Fruit fly (Drosophila melanogaster) whole organism, embryonic: ENCODE measurements around the gene CG12147.

ENCODE experiments used
- Bteb2 ChIP-seq: fragments of 200-800 bp; sonication (Bioruptor generic); optimal IDR thresholded peaks from 2 replicates; lab custom pipeline; 2016; ENCODE audit warnings: missing biosample characterization, missing genetic modification characterization
- CG11085 ChIP-seq: fragments of 200-800 bp; sonication (Bioruptor generic); IDR thresholded peaks from 2 replicates; pipeline ENCODE4 v1.3.6; 2022; ENCODE audit warnings: missing biosample characterization, missing genetic modification characterization
- CG11504 ChIP-seq: fragments of 200-800 bp; sonication (Bioruptor generic); optimal IDR thresholded peaks from 3 replicates; lab custom pipeline; 2019; ENCODE audit warnings: missing biosample characterization, mild to moderate bottlenecking, missing genetic modification characterization, moderate library complexity
- CG11560 ChIP-seq: fragments of 200-800 bp; sonication (Bioruptor generic); IDR thresholded peaks from 3 replicates; pipeline ENCODE4 v1.3.6; 2022; ENCODE audit warnings: missing biosample characterization, missing genetic modification characterization
- CG12219 ChIP-seq: fragments of 200-800 bp; sonication (Bioruptor generic); optimal IDR thresholded peaks from 3 replicates; lab custom pipeline; 2018; ENCODE audit warnings: missing biosample characterization, mild to moderate bottlenecking, missing genetic modification characterization
- CG12659 ChIP-seq: fragments of 200-800 bp; sonication (Bioruptor generic); optimal IDR thresholded peaks from 3 replicates; lab custom pipeline; 2017; ENCODE audit warnings: mild to moderate bottlenecking, missing biosample characterization, missing genetic modification reagents, missing genetic modification characterization
- CG12769 ChIP-seq: fragments of 200-800 bp; sonication (Bioruptor generic); optimal IDR thresholded peaks from 2 replicates; lab custom pipeline; 2019; ENCODE audit warnings: missing biosample characterization, mild to moderate bottlenecking, missing genetic modification characterization, moderate library complexity
- CG13624 ChIP-seq: fragments of 200-800 bp; sonication (Bioruptor generic); optimal IDR thresholded peaks from 2 replicates; lab custom pipeline; 2016; ENCODE audit warnings: missing biosample characterization, missing genetic modification characterization
- CG14014 ChIP-seq: fragments of 200-800 bp; sonication (Bioruptor generic); IDR thresholded peaks from 2 replicates; pipeline ENCODE4 v1.3.6; 2022; ENCODE audit warnings: missing biosample characterization, missing genetic modification characterization
- CG17802 ChIP-seq: fragments of 200-800 bp; sonication (Bioruptor generic); optimal IDR thresholded peaks from 2 replicates; lab custom pipeline; 2018; ENCODE audit warnings: missing biosample characterization, mild to moderate bottlenecking, missing genetic modification characterization, moderate library complexity
- CG18476 ChIP-seq: fragments of 200-800 bp; sonication (Bioruptor generic); optimal IDR thresholded peaks from 2 replicates; lab custom pipeline; 2016; ENCODE audit warnings: missing biosample characterization, mild to moderate bottlenecking, missing genetic modification characterization
- CG18599 ChIP-seq: fragments of 200-800 bp; sonication (Bioruptor generic); optimal IDR thresholded peaks from 3 replicates; lab custom pipeline; 2017; ENCODE audit warnings: missing biosample characterization, missing genetic modification characterization, mild to moderate bottlenecking, moderate library complexity, missing genetic modification reagents
- CG31224 ChIP-seq: fragments of 200-800 bp; sonication (Bioruptor generic); IDR thresholded peaks from 2 replicates; pipeline ENCODE4 v1.3.6; 2022; ENCODE audit warnings: missing biosample characterization, missing genetic modification characterization
- CG32772 ChIP-seq: fragments of 200-800 bp; sonication (Bioruptor generic); IDR thresholded peaks from 2 replicates; pipeline ENCODE4 v1.3.6; 2022; ENCODE audit warnings: missing biosample characterization, missing genetic modification characterization
- CG33557 ChIP-seq: fragments of 200-800 bp; sonication (Bioruptor generic); optimal IDR thresholded peaks from 2 replicates; lab custom pipeline; 2019; ENCODE audit warnings: missing biosample characterization, mild to moderate bottlenecking, missing genetic modification characterization, moderate library complexity
- CG3838 ChIP-seq: fragments of 200-800 bp; sonication (Bioruptor generic); optimal IDR thresholded peaks from 3 replicates; lab custom pipeline; 2016; ENCODE audit warnings: missing biosample characterization, missing genetic modification characterization
- CG3847 ChIP-seq: fragments of 200-800 bp; sonication (Bioruptor generic); IDR thresholded peaks from 2 replicates; pipeline ENCODE4 v1.3.6; 2022; ENCODE audit warnings: missing biosample characterization, missing genetic modification characterization
- CG4854 ChIP-seq: fragments of 200-800 bp; sonication (Bioruptor generic); optimal IDR thresholded peaks from 2 replicates; lab custom pipeline; 2016; ENCODE audit warnings: missing biosample characterization, missing genetic modification characterization, inconsistent platforms
- CG6175 ChIP-seq: fragments of 200-800 bp; sonication (Bioruptor generic); IDR thresholded peaks from 3 replicates; pipeline ENCODE4 v1.3.6; 2022; ENCODE audit warnings: missing biosample characterization, missing genetic modification characterization
- CG7745 ChIP-seq: fragments of 200-800 bp; sonication (Bioruptor generic); optimal IDR thresholded peaks from 2 replicates; lab custom pipeline; 2018; ENCODE audit warnings: missing biosample characterization, mild to moderate bottlenecking, missing genetic modification characterization, moderate library complexity
- CG7786 ChIP-seq: fragments of 200-800 bp; sonication (Bioruptor generic); optimal IDR thresholded peaks from 2 replicates; lab custom pipeline; 2016; ENCODE audit warnings: missing biosample characterization, missing genetic modification characterization
- CTCF ChIP-seq: fragments of 200-800 bp; sonication (Bioruptor generic); optimal IDR thresholded peaks from 2 replicates; lab custom pipeline; 2017; ENCODE audit warnings: missing biosample characterization, mild to moderate bottlenecking, missing genetic modification characterization, moderate library complexity
- CkIIα-i1 ChIP-seq: fragments of 200-800 bp; sonication (Bioruptor generic); IDR thresholded peaks from 2 replicates; pipeline ENCODE4 v1.3.6; 2022; ENCODE audit warnings: missing biosample characterization, missing genetic modification characterization
- HLHmδ ChIP-seq: fragments of 200-800 bp; sonication (Bioruptor generic); optimal IDR thresholded peaks from 2 replicates; lab custom pipeline; 2018; ENCODE audit warnings: missing biosample characterization, mild to moderate bottlenecking, missing genetic modification characterization, moderate library complexity
- Hand ChIP-seq: fragments of 200-800 bp; sonication (Bioruptor generic); optimal IDR thresholded peaks from 2 replicates; lab custom pipeline; 2017; ENCODE audit warnings: mild to moderate bottlenecking, missing biosample characterization, missing genetic modification reagents, missing genetic modification characterization
- HmgZ ChIP-seq: fragments of 200-800 bp; sonication (Bioruptor generic); optimal IDR thresholded peaks from 2 replicates; lab custom pipeline; 2018; ENCODE audit warnings: missing biosample characterization, mild to moderate bottlenecking, missing genetic modification characterization
- Med ChIP-seq: fragments of 200-800 bp; sonication (Bioruptor generic); peaks from one replicate; lab custom pipeline; 2016; ENCODE audit warnings: missing biosample characterization, missing genetic modification characterization, mild to moderate bottlenecking, inconsistent platforms, moderate library complexity
- NK7.1 ChIP-seq: fragments of 200-800 bp; sonication (Bioruptor generic); optimal IDR thresholded peaks from 3 replicates; lab custom pipeline; 2016; ENCODE audit warnings: missing biosample characterization, missing genetic modification characterization
- Pdp1 ChIP-seq, 2 experiments: fragments of 200-800 bp; sonication (Bioruptor generic); optimal IDR thresholded peaks; 3 replicates each; lab custom pipeline; 2016; ENCODE audit warnings: missing biosample characterization in 2 of 2, missing genetic modification characterization in 2 of 2, mild to moderate bottlenecking in 1 of 2, moderate library complexity in 1 of 2
- Ptx1 ChIP-seq: fragments of 200-800 bp; sonication (Bioruptor generic); IDR thresholded peaks from 2 replicates; pipeline ENCODE4 v1.3.6; 2022; ENCODE audit warnings: missing biosample characterization, missing genetic modification characterization
- Sry-β ChIP-seq: fragments of 200-800 bp; sonication (Bioruptor generic); optimal IDR thresholded peaks from 2 replicates; lab custom pipeline; 2018; ENCODE audit warnings: missing biosample characterization, mild to moderate bottlenecking, missing genetic modification characterization, moderate library complexity
- ab ChIP-seq: fragments of 200-800 bp; sonication (Bioruptor generic); optimal IDR thresholded peaks from 2 replicates; lab custom pipeline; 2016; ENCODE audit warnings: missing biosample characterization, missing genetic modification characterization
- bcd ChIP-seq: fragments of 200-800 bp; sonication (Bioruptor generic); optimal IDR thresholded peaks from 2 replicates; lab custom pipeline; 2017; ENCODE audit warnings: missing biosample characterization, mild to moderate bottlenecking, missing genetic modification characterization
- bigmax ChIP-seq: fragments of 200-800 bp; sonication (Bioruptor generic); optimal IDR thresholded peaks from 2 replicates; lab custom pipeline; 2018; ENCODE audit warnings: missing biosample characterization, mild to moderate bottlenecking, missing genetic modification characterization
- cad ChIP-seq: fragments of >200 bp; optimal IDR thresholded peaks from 2 replicates; lab custom pipeline; 2017; ENCODE audit warnings: missing biosample characterization, missing genetic modification characterization
- chn ChIP-seq: fragments of 200-800 bp; sonication (Bioruptor generic); optimal IDR thresholded peaks from 2 replicates; lab custom pipeline; 2016; ENCODE audit warnings: missing biosample characterization, missing genetic modification characterization
- dmrt11E ChIP-seq: fragments of 200-800 bp; sonication (Bioruptor generic); optimal IDR thresholded peaks from 3 replicates; lab custom pipeline; 2018; ENCODE audit warnings: missing biosample characterization, mild to moderate bottlenecking, missing genetic modification characterization, moderate library complexity
- ems ChIP-seq: fragments of 200-800 bp; sonication (Bioruptor generic); optimal IDR thresholded peaks from 3 replicates; lab custom pipeline; 2016; ENCODE audit warnings: missing biosample characterization, missing genetic modification characterization
- fd102C ChIP-seq: fragments of 200-800 bp; sonication (Bioruptor generic); optimal IDR thresholded peaks from 2 replicates; lab custom pipeline; 2018; ENCODE audit warnings: missing biosample characterization, mild to moderate bottlenecking, missing genetic modification characterization, moderate library complexity
- hkb ChIP-seq, 2 experiments: fragments of 200-800 bp in 1 of 2; fragments of >200 bp in 1 of 2; sonication (Bioruptor generic) in 1 of 2; IDR thresholded peaks in 1 of 2; optimal IDR thresholded peaks in 1 of 2; 2 replicates each; pipeline versions ENCODE4 v1.3.6 to Lab custom; 2017 to 2022; ENCODE audit warnings: missing biosample characterization in 1 of 2, missing genetic modification characterization in 1 of 2
- p53 ChIP-seq: fragments of 200-800 bp; sonication (Bioruptor generic); optimal IDR thresholded peaks from 2 replicates; lab custom pipeline; 2016; ENCODE audit warnings: missing biosample characterization, missing genetic modification characterization
- peb ChIP-seq: fragments of 200-800 bp; sonication (Bioruptor generic); IDR thresholded peaks from 2 replicates; pipeline ENCODE4 v1.3.6; 2022; ENCODE audit warnings: missing biosample characterization, missing genetic modification characterization
- ro ChIP-seq: fragments of 200-800 bp; sonication (Bioruptor generic); IDR thresholded peaks from 2 replicates; pipeline ENCODE4 v1.3.6; 2022; ENCODE audit warnings: missing biosample characterization, missing genetic modification characterization
- sd ChIP-seq: fragments of 200-800 bp; sonication (Bioruptor generic); optimal IDR thresholded peaks from 3 replicates; lab custom pipeline; 2018; ENCODE audit warnings: missing biosample characterization, mild to moderate bottlenecking, missing genetic modification characterization, moderate library complexity
- seq ChIP-seq: fragments of 200-800 bp; sonication (Bioruptor generic); IDR thresholded peaks from 2 replicates; pipeline ENCODE4 v1.3.6; 2022; ENCODE audit warnings: missing biosample characterization, missing genetic modification characterization
- sim ChIP-seq: fragments of 200-800 bp; sonication (Bioruptor generic); IDR thresholded peaks from 2 replicates; pipeline ENCODE4 v1.3.6; 2022; ENCODE audit warnings: missing biosample characterization, missing genetic modification characterization
- tgo ChIP-seq: fragments of 200-800 bp; sonication (Bioruptor generic); IDR thresholded peaks from 3 replicates; pipeline ENCODE4 v1.3.6; 2022; ENCODE audit warnings: missing biosample characterization, missing genetic modification characterization
- tna ChIP-seq: fragments of 200-800 bp; sonication (Bioruptor generic); IDR thresholded peaks from 2 replicates; pipeline ENCODE4 v1.3.6; 2022; ENCODE audit warnings: missing biosample characterization, missing genetic modification characterization; ENCODE audit not compliant: partially characterized antibody
- toy ChIP-seq: fragments of 200-800 bp; sonication (Bioruptor generic); IDR thresholded peaks from 2 replicates; pipeline ENCODE4 v1.3.6; 2022; ENCODE audit warnings: missing biosample characterization, missing genetic modification characterization
- z ChIP-seq: fragments of 200-800 bp; sonication (Bioruptor generic); IDR thresholded peaks from 3 replicates; pipeline ENCODE4 v1.3.6; 2022; ENCODE audit warnings: missing biosample characterization, missing genetic modification characterization
- zf30C ChIP-seq: fragments of 200-800 bp; sonication (Bioruptor generic); optimal IDR thresholded peaks from 3 replicates; lab custom pipeline; 2018; ENCODE audit warnings: missing biosample characterization, mild to moderate bottlenecking, missing genetic modification characterization

CG12147 gene

dm6 chr3R:5463199-5463949 lies 36.3 kb upstream of the CG12147 start (continued):
- peak; percentile 76 for TF ChIP-seq sd (tag; lab: Kevin White, UChicago)
- TF ChIP-seq CG17802 (tag; lab: Kevin White, UChicago): no peak
- no peak for TF ChIP-seq tgo (GFP tag; lab: Robert Waterston, UW)
- no peak for TF ChIP-seq CG12219 (GFP tag; lab: Kevin White, UChicago)
- TF ChIP-seq CG7786 (GFP tag; lab: Kevin White, UChicago): no peak
- no peak for TF ChIP-seq CG4854
- TF ChIP-seq fd102C: no peak
- no peak for TF ChIP-seq CG11560 (tag; lab: Robert Waterston, UW)
- no peak for TF ChIP-seq CG11504
- TF ChIP-seq CG3838 (GFP tag; lab: Kevin White, UChicago): no peak
- TF ChIP-seq CG12769 (tag; lab: Kevin White, UChicago): peak; percentile 47
- TF ChIP-seq CG31224 (GFP tag; lab: Robert Waterston, UW): no peak
- TF ChIP-seq Ptx1 (GFP tag; lab: Robert Waterston, UW): no peak
- no peak for TF ChIP-seq CG18476 (GFP tag; lab: Kevin White, UChicago)
- no peak for TF ChIP-seq dmrt11E (tag; lab: Kevin White, UChicago)
- no peak for TF ChIP-seq CG11085
- no peak for TF ChIP-seq bigmax
- no peak for TF ChIP-seq CG13624 (GFP tag; lab: Kevin White, UChicago)
- no peak for TF ChIP-seq p53 (GFP tag; lab: Kevin White, UChicago)
- TF ChIP-seq HmgZ (tag; lab: Kevin White, UChicago): peak; percentile 59
- no peak for TF ChIP-seq Bteb2 (GFP tag; lab: Kevin White, UChicago)
- TF ChIP-seq ems: no peak
- TF ChIP-seq CG12659 (GFP tag; lab: Kevin White, UChicago): peak; percentile 44
- no peak for TF ChIP-seq cad (GFP tag; lab: Kevin White, UChicago)
- TF ChIP-seq Hand (GFP tag; lab: Kevin White, UChicago): no peak
- TF ChIP-seq Pdp1 (GFP tag; optimal IDR thresholded peaks at IDR 0.05; lab: Kevin White, UChicago): peak in 1 of 2 experiments; percentile 66
- TF ChIP-seq z (GFP tag; lab: Robert Waterston, UW): no peak
- TF ChIP-seq CG7745: no peak
- TF ChIP-seq CG3847: no peak
- TF ChIP-seq CkIIα-i1: no peak
- no peak for TF ChIP-seq ab (GFP tag; lab: Kevin White, UChicago)
- TF ChIP-seq CG6175 (GFP tag; lab: Robert Waterston, UW): peak; percentile 82; the same call in 2 of the 3 replicates
- no peak for TF ChIP-seq NK7.1 (GFP tag; lab: Kevin White, UChicago)
- TF ChIP-seq tna (GFP tag; lab: Robert Waterston, UW): no peak
- TF ChIP-seq chn (GFP tag; lab: Kevin White, UChicago): no peak
- TF ChIP-seq sim (GFP tag; lab: Robert Waterston, UW): no peak
- TF ChIP-seq Sry-β (GFP tag; lab: Kevin White, UChicago): no peak
- TF ChIP-seq CTCF (GFP tag; lab: Kevin White, UChicago): no peak
- no peak for TF ChIP-seq CG18599
- TF ChIP-seq CG33557: no peak
- TF ChIP-seq HLHmδ (GFP tag; lab: Kevin White, UChicago): peak; percentile 23
- TF ChIP-seq CG14014 (GFP tag; lab: Robert Waterston, UW): no peak
- TF ChIP-seq ro (GFP tag; lab: Robert Waterston, UW): no peak
- no peak for TF ChIP-seq hkb (optimal IDR thresholded peaks at IDR 0.05; lab: Kevin White, UChicago)
- TF ChIP-seq hkb (GFP tag; IDR thresholded peaks at IDR 0.05; lab: Robert Waterston, UW): no peak
- no peak for TF ChIP-seq bcd (GFP tag; lab: Kevin White, UChicago)
- TF ChIP-seq peb (GFP tag; lab: Robert Waterston, UW): no peak
- TF ChIP-seq toy (GFP tag; lab: Robert Waterston, UW): no peak
- TF ChIP-seq CG32772 (GFP tag; lab: Robert Waterston, UW): no peak
- TF ChIP-seq Med (GFP tag; lab: Kevin White, UChicago): peak; percentile 45
- TF ChIP-seq seq: no peak
- TF ChIP-seq zf30C (GFP tag; lab: Kevin White, UChicago): no peak
